Fruit fly (Drosophila melanogaster) whole organism, embryonic: ENCODE data around the gene Kmn1.

Experiments
- C15 ChIP-seq: fragments of 200-800 bp; sonication (Bioruptor generic); IDR thresholded peaks from 3 replicates; pipeline ENCODE4 v1.3.6; 2022; ENCODE audit warnings: missing biosample characterization, missing genetic modification characterization
- CG10654 ChIP-seq: fragments of 200-800 bp; sonication (Bioruptor generic); optimal IDR thresholded peaks from 2 replicates; lab custom pipeline; 2016; ENCODE audit warnings: missing biosample characterization, missing genetic modification characterization
- CG12769 ChIP-seq: fragments of 200-800 bp; sonication (Bioruptor generic); optimal IDR thresholded peaks from 2 replicates; lab custom pipeline; 2019; ENCODE audit warnings: missing biosample characterization, mild to moderate bottlenecking, missing genetic modification characterization, moderate library complexity
- CG15696 ChIP-seq: fragments of 200-800 bp; sonication (Bioruptor generic); optimal IDR thresholded peaks from 2 replicates; lab custom pipeline; 2019; ENCODE audit warnings: missing biosample characterization, mild to moderate bottlenecking, missing genetic modification characterization, moderate library complexity
- CG16813 ChIP-seq: fragments of 200-800 bp; sonication (Bioruptor generic); IDR thresholded peaks from 3 replicates; pipeline ENCODE4 v1.3.6; 2022; ENCODE audit warnings: missing biosample characterization, missing genetic modification characterization; ENCODE audit not compliant: partially characterized antibody
- CG18764 ChIP-seq: fragments of 200-800 bp; sonication (Bioruptor generic); optimal IDR thresholded peaks from 3 replicates; lab custom pipeline; 2016; ENCODE audit warnings: missing biosample characterization, missing genetic modification characterization
- CG2202 ChIP-seq: fragments of 200-800 bp; sonication (Bioruptor generic); optimal IDR thresholded peaks from 2 replicates; lab custom pipeline; 2018; ENCODE audit warnings: missing biosample characterization, mild to moderate bottlenecking, missing genetic modification characterization
- CG2889 ChIP-seq: fragments of 200-800 bp; sonication (Bioruptor generic); IDR thresholded peaks from 3 replicates; pipeline ENCODE4 v1.3.6; 2022; ENCODE audit warnings: missing biosample characterization, missing genetic modification characterization
- CG3163 ChIP-seq: fragments of 200-800 bp; sonication (Bioruptor generic); optimal IDR thresholded peaks from 3 replicates; lab custom pipeline; 2016; ENCODE audit warnings: missing biosample characterization, missing genetic modification characterization
- CG4820 ChIP-seq: fragments of 200-800 bp; sonication (Bioruptor generic); optimal IDR thresholded peaks from 3 replicates; lab custom pipeline; 2016; ENCODE audit warnings: missing biosample characterization, missing genetic modification characterization
- CG6272 ChIP-seq: fragments of 200-800 bp; sonication (Bioruptor generic); IDR thresholded peaks from 2 replicates; pipeline ENCODE4 v1.3.6; 2022; ENCODE audit warnings: missing biosample characterization, missing genetic modification characterization
- CG7745 ChIP-seq: fragments of 200-800 bp; sonication (Bioruptor generic); optimal IDR thresholded peaks from 2 replicates; lab custom pipeline; 2018; ENCODE audit warnings: missing biosample characterization, mild to moderate bottlenecking, missing genetic modification characterization, moderate library complexity
- CG8290 ChIP-seq, 3 experiments: fragments of 200-800 bp; sonication (Bioruptor generic); optimal IDR thresholded peaks; 2 replicates each; lab custom pipeline; 2016 to 2019; ENCODE audit warnings: missing biosample characterization in 3 of 3, missing genetic modification characterization in 3 of 3, mild to moderate bottlenecking in 2 of 3, moderate library complexity in 1 of 3
- CG8388 ChIP-seq: fragments of 200-800 bp; sonication (Bioruptor generic); optimal IDR thresholded peaks from 2 replicates; lab custom pipeline; 2019; ENCODE audit warnings: missing biosample characterization, mild to moderate bottlenecking, missing genetic modification characterization, moderate library complexity
- CG8478 ChIP-seq: fragments of >200 bp; optimal IDR thresholded peaks from 2 replicates; lab custom pipeline; 2018
- Chrac-16 ChIP-seq: fragments of 200-800 bp; sonication (Bioruptor generic); optimal IDR thresholded peaks from 3 replicates; lab custom pipeline; 2016; ENCODE audit warnings: missing biosample characterization, missing genetic modification characterization
- Dek ChIP-seq: fragments of 200-800 bp; sonication (Bioruptor generic); optimal IDR thresholded peaks from 3 replicates; lab custom pipeline; 2019; ENCODE audit warnings: missing biosample characterization, mild to moderate bottlenecking, missing genetic modification characterization, moderate library complexity
- Doc3 ChIP-seq: fragments of 200-800 bp; sonication (Bioruptor generic); IDR thresholded peaks from 3 replicates; pipeline ENCODE4 v1.3.6; 2022; ENCODE audit warnings: missing biosample characterization, missing genetic modification characterization; ENCODE audit not compliant: partially characterized antibody
- Mes4 ChIP-seq: fragments of 200-800 bp; sonication (Bioruptor generic); optimal IDR thresholded peaks from 2 replicates; lab custom pipeline; 2016; ENCODE audit warnings: missing biosample characterization, missing genetic modification characterization
- Myb ChIP-seq: fragments of 200-800 bp; sonication (Bioruptor generic); optimal IDR thresholded peaks from 2 replicates; lab custom pipeline; 2016; ENCODE audit warnings: missing biosample characterization, missing genetic modification characterization
- Ptx1 ChIP-seq: fragments of 200-800 bp; sonication (Bioruptor generic); IDR thresholded peaks from 2 replicates; pipeline ENCODE4 v1.3.6; 2022; ENCODE audit warnings: missing biosample characterization, missing genetic modification characterization
- Taf1 ChIP-seq: fragments of 200-800 bp; sonication (Bioruptor generic); IDR thresholded peaks from 2 replicates; pipeline ENCODE4 v1.3.6; 2022; ENCODE audit warnings: missing biosample characterization, missing genetic modification characterization
- amos ChIP-seq: fragments of 200-800 bp; sonication (Bioruptor generic); IDR thresholded peaks from 2 replicates; pipeline ENCODE4 v1.3.6; 2022; ENCODE audit warnings: missing biosample characterization, missing genetic modification characterization; ENCODE audit not compliant: partially characterized antibody
- bcd ChIP-seq: fragments of 200-800 bp; sonication (Bioruptor generic); optimal IDR thresholded peaks from 2 replicates; lab custom pipeline; 2017; ENCODE audit warnings: missing biosample characterization, mild to moderate bottlenecking, missing genetic modification characterization
- cg ChIP-seq: fragments of 200-800 bp; sonication (Bioruptor generic); optimal IDR thresholded peaks from 3 replicates; lab custom pipeline; 2019; ENCODE audit warnings: missing biosample characterization, mild to moderate bottlenecking, missing genetic modification characterization, moderate library complexity
- chif ChIP-seq, 2 experiments: fragments of 200-800 bp; sonication (Bioruptor generic); optimal IDR thresholded peaks; 3 replicates each; lab custom pipeline; 2016; ENCODE audit warnings: missing biosample characterization in 2 of 2, missing genetic modification characterization in 2 of 2
- corto ChIP-seq: fragments of 200-800 bp; sonication (Bioruptor generic); optimal IDR thresholded peaks from 2 replicates; lab custom pipeline; 2016; ENCODE audit warnings: missing biosample characterization, mild to moderate bottlenecking, missing genetic modification characterization, moderate library complexity
- crp ChIP-seq, 2 experiments: fragments of 200-800 bp; sonication (Bioruptor generic); optimal IDR thresholded peaks; 2 replicates in 1 of 2; 3 replicates in 1 of 2; lab custom pipeline; 2017; ENCODE audit warnings: missing biosample characterization in 2 of 2, missing genetic modification characterization in 2 of 2, mild to moderate bottlenecking in 1 of 2, moderate library complexity in 1 of 2
- dati ChIP-seq: fragments of 200-800 bp; sonication (Bioruptor generic); IDR thresholded peaks from 2 replicates; pipeline ENCODE4 v1.3.6; 2022; ENCODE audit warnings: missing biosample characterization, missing genetic modification characterization
- disco-r ChIP-seq: fragments of 200-800 bp; sonication (Bioruptor generic); optimal IDR thresholded peaks from 2 replicates; lab custom pipeline; 2016; ENCODE audit warnings: missing biosample characterization, missing genetic modification characterization
- dysf ChIP-seq: fragments of 200-800 bp; sonication (Bioruptor generic); IDR thresholded peaks from 3 replicates; pipeline ENCODE4 v1.3.6; 2022; ENCODE audit warnings: missing biosample characterization, missing genetic modification characterization
- fd102C ChIP-seq: fragments of 200-800 bp; sonication (Bioruptor generic); optimal IDR thresholded peaks from 2 replicates; lab custom pipeline; 2018; ENCODE audit warnings: missing biosample characterization, mild to moderate bottlenecking, missing genetic modification characterization, moderate library complexity
- grau ChIP-seq: fragments of 200-800 bp; optimal IDR thresholded peaks from 3 replicates; lab custom pipeline; 2019; ENCODE audit warnings: missing biosample characterization, mild to moderate bottlenecking, missing genetic modification characterization, moderate library complexity
- gt ChIP-seq: fragments of 200-800 bp; sonication (Bioruptor generic); IDR thresholded peaks from 2 replicates; pipeline ENCODE4 v1.3.6; 2022; ENCODE audit warnings: missing biosample characterization, missing genetic modification characterization
- her ChIP-seq: fragments of 200-800 bp; sonication (Bioruptor generic); optimal IDR thresholded peaks from 2 replicates; lab custom pipeline; 2016; ENCODE audit warnings: missing biosample characterization, missing genetic modification characterization
- hth ChIP-seq: fragments of >200 bp; optimal IDR thresholded peaks from 2 replicates; lab custom pipeline; 2017; ENCODE audit warnings: inconsistent platforms
- klu ChIP-seq: fragments of 200-800 bp; sonication (Bioruptor generic); IDR thresholded peaks from 2 replicates; pipeline ENCODE4 v1.3.6; 2022; ENCODE audit warnings: missing biosample characterization, missing genetic modification characterization
- luna ChIP-seq: fragments of 200-800 bp; sonication (Bioruptor generic); optimal IDR thresholded peaks from 2 replicates; lab custom pipeline; 2016; ENCODE audit warnings: missing biosample characterization, missing genetic modification characterization
- nom ChIP-seq: fragments of 200-800 bp; sonication (Bioruptor generic); optimal IDR thresholded peaks from 2 replicates; lab custom pipeline; 2017; ENCODE audit warnings: missing biosample characterization, missing genetic modification characterization, mild to moderate bottlenecking, moderate library complexity, missing genetic modification reagents
- psq ChIP-seq: fragments of 200-800 bp; sonication (Bioruptor generic); optimal IDR thresholded peaks from 2 replicates; lab custom pipeline; 2017; ENCODE audit warnings: missing biosample characterization, missing genetic modification characterization
- ranshi ChIP-seq: fragments of 200-800 bp; sonication (Bioruptor generic); IDR thresholded peaks from 2 replicates; pipeline ENCODE4 v1.3.6; 2022; ENCODE audit warnings: missing biosample characterization, missing genetic modification characterization
- repo ChIP-seq: fragments of 200-800 bp; sonication (Bioruptor generic); optimal IDR thresholded peaks from 2 replicates; lab custom pipeline; 2016; ENCODE audit warnings: missing biosample characterization, missing genetic modification characterization
- ro ChIP-seq: fragments of 200-800 bp; sonication (Bioruptor generic); IDR thresholded peaks from 2 replicates; pipeline ENCODE4 v1.3.6; 2022; ENCODE audit warnings: missing biosample characterization, missing genetic modification characterization
- salm ChIP-seq: fragments of 200-800 bp; sonication (Bioruptor generic); optimal IDR thresholded peaks from 2 replicates; lab custom pipeline; 2018; ENCODE audit warnings: missing biosample characterization, mild to moderate bottlenecking, missing genetic modification characterization
- seq ChIP-seq: fragments of 200-800 bp; sonication (Bioruptor generic); IDR thresholded peaks from 2 replicates; pipeline ENCODE4 v1.3.6; 2022; ENCODE audit warnings: missing biosample characterization, missing genetic modification characterization
- sr ChIP-seq: fragments of 200-800 bp; sonication (Bioruptor generic); IDR thresholded peaks from 3 replicates; pipeline ENCODE4 v1.3.6; 2022; ENCODE audit warnings: missing biosample characterization, missing genetic modification characterization
- tin ChIP-seq: fragments of 200-800 bp; sonication (Bioruptor generic); optimal IDR thresholded peaks from 3 replicates; lab custom pipeline; 2016; ENCODE audit warnings: missing biosample characterization, missing genetic modification characterization
- tll ChIP-seq, 2 experiments: fragments of 200-800 bp in 1 of 2; fragments of >200 bp in 1 of 2; sonication (Bioruptor generic) in 1 of 2; optimal IDR thresholded peaks; 2 replicates each; lab custom pipeline; 2017 to 2019; ENCODE audit warnings: missing biosample characterization in 2 of 2, missing genetic modification characterization in 2 of 2, mild to moderate bottlenecking in 1 of 2, moderate library complexity in 1 of 2
- toy ChIP-seq: fragments of 200-800 bp; sonication (Bioruptor generic); IDR thresholded peaks from 2 replicates; pipeline ENCODE4 v1.3.6; 2022; ENCODE audit warnings: missing biosample characterization, missing genetic modification characterization
- vfl ChIP-seq: fragments of 200-800 bp; sonication (Bioruptor generic); optimal IDR thresholded peaks from 2 replicates; lab custom pipeline; 2016; ENCODE audit warnings: missing biosample characterization, missing genetic modification characterization
- wor ChIP-seq: fragments of 200-800 bp; sonication (Bioruptor generic); IDR thresholded peaks from 2 replicates; pipeline ENCODE4 v1.3.6; 2022; ENCODE audit warnings: missing biosample characterization, missing genetic modification characterization
- yki ChIP-seq: fragments of >200 bp; optimal IDR thresholded peaks from 3 replicates; lab custom pipeline; 2018
- zf30C ChIP-seq: fragments of 200-800 bp; sonication (Bioruptor generic); optimal IDR thresholded peaks from 3 replicates; lab custom pipeline; 2018; ENCODE audit warnings: missing biosample characterization, mild to moderate bottlenecking, missing genetic modification characterization

Gene Kmn1

DNA sequence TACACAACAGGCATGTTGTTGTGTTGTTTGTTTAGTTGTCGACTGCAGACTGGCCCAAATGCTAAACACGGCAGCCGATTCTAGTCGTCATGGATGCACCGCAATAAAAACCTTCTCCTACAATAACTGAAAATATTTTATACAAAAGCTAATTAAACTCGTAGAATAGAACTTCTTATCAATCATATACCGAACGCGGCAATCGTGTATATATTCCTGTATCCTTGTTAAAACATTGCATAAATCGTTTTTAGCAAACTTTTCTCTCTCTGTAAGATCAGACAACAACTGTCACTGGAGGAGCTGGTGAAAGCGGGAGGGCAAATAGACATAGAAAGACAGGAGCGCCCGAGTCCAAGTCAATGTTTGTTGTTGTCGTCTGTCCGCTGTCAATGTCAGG, 23.5 kb downstream of the Kmn1 start (continued):
- TF ChIP-seq psq (GFP tag; lab: Kevin White, UChicago), result no peak
- TF ChIP-seq nom (GFP tag; lab: Kevin White, UChicago), result no peak
- peak; percentile 50 for TF ChIP-seq CG8388
- peak; percentile 15 for TF ChIP-seq CG3163 (GFP tag; lab: Kevin White, UChicago)
- no peak for TF ChIP-seq CG2889 (GFP tag; lab: Robert Waterston, UW)
- no peak for TF ChIP-seq yki (lab: Kevin White, UChicago)
- TF ChIP-seq crp (GFP tag; optimal IDR thresholded peaks at IDR 0.05; lab: Kevin White, UChicago), result no peak
- TF ChIP-seq repo (GFP tag; lab: Kevin White, UChicago), result peak; percentile 38
- no peak for TF ChIP-seq CG6272 (GFP tag; lab: Robert Waterston, UW)
- peak; percentile 55 for TF ChIP-seq tin (GFP tag; lab: Kevin White, UChicago)
- TF ChIP-seq corto, result no peak
- TF ChIP-seq chif (GFP tag; optimal IDR thresholded peaks at IDR 0.05; lab: Kevin White, UChicago), result peak; percentile 60 to 64
- TF ChIP-seq Chrac-16 (GFP tag; lab: Kevin White, UChicago), result peak; percentile 52
- no peak for TF ChIP-seq amos (GFP tag; lab: Robert Waterston, UW)
- no peak for TF ChIP-seq tll (GFP tag; optimal IDR thresholded peaks at IDR 0.05; lab: Kevin White, UChicago)
- no peak for TF ChIP-seq CG16813 (GFP tag; lab: Robert Waterston, UW)
- no peak for TF ChIP-seq luna (GFP tag; lab: Kevin White, UChicago)
- TF ChIP-seq ranshi (GFP tag; lab: Robert Waterston, UW), result peak; percentile 20; the same call in 1 of the 2 replicates
- TF ChIP-seq Myb, result peak; percentile 7
- TF ChIP-seq toy, result no peak
- TF ChIP-seq Taf1 (GFP tag; lab: Robert Waterston, UW), result no peak
- no peak for TF ChIP-seq CG7745 (tag; lab: Kevin White, UChicago)
- peak; percentile 37 for TF ChIP-seq CG15696 (tag; lab: Kevin White, UChicago)
- no peak for TF ChIP-seq dysf
- no peak for TF ChIP-seq fd102C
- TF ChIP-seq CG4820, result peak; percentile 56
- TF ChIP-seq Dek (tag; lab: Kevin White, UChicago), result no peak
- peak; percentile 35 for TF ChIP-seq CG2202 (tag; lab: Kevin White, UChicago)
- no peak for TF ChIP-seq CG8290 (GFP tag; optimal IDR thresholded peaks at IDR 0.05; lab: Kevin White, UChicago)
- TF ChIP-seq CG8290 (tag; optimal IDR thresholded peaks at IDR 0.05; lab: Kevin White, UChicago), result peak in 1 of 2 experiments; percentile 11
- TF ChIP-seq zf30C (GFP tag; lab: Kevin White, UChicago), result peak; percentile 24
- no peak for TF ChIP-seq C15 (GFP tag; lab: Robert Waterston, UW)
- no peak for TF ChIP-seq salm
- TF ChIP-seq CG12769 (tag; lab: Kevin White, UChicago), result no peak
- TF ChIP-seq cg (GFP tag; lab: Kevin White, UChicago), result no peak
- TF ChIP-seq wor, result no peak
- TF ChIP-seq seq, result no peak
- no peak for TF ChIP-seq hth
- no peak for TF ChIP-seq Mes4 (GFP tag; lab: Kevin White, UChicago)
- no peak for TF ChIP-seq ro (GFP tag; lab: Robert Waterston, UW)
- TF ChIP-seq CG18764 (GFP tag; lab: Kevin White, UChicago), result no peak
- TF ChIP-seq disco-r (GFP tag; lab: Kevin White, UChicago), result no peak
- TF ChIP-seq CG8478 (lab: Kevin White, UChicago), result no peak
- no peak for TF ChIP-seq sr (GFP tag; lab: Robert Waterston, UW)
- TF ChIP-seq klu (GFP tag; lab: Robert Waterston, UW), result no peak
- TF ChIP-seq grau (tag; lab: Kevin White, UChicago), result peak; percentile 43
- TF ChIP-seq her (GFP tag; lab: Kevin White, UChicago), result no peak
- no peak for TF ChIP-seq Ptx1 (GFP tag; lab: Robert Waterston, UW)
- TF ChIP-seq CG10654 (GFP tag; lab: Kevin White, UChicago), result no peak
- TF ChIP-seq gt (GFP tag; lab: Robert Waterston, UW), result no peak
- TF ChIP-seq bcd, result peak; percentile 8
- TF ChIP-seq vfl (GFP tag; lab: Kevin White, UChicago), result no peak
- no peak for TF ChIP-seq dati (GFP tag; lab: Robert Waterston, UW)
- TF ChIP-seq Doc3 (GFP tag; lab: Robert Waterston, UW), result no peak
